Fruit fly (Drosophila melanogaster) whole organism, embryonic: Measurements from ENCODE around the gene dUTPase.
A peak's percentile ranks its signal among the peaks of the same experiment; 100 is the strongest.

Experiments
- Bteb2 ChIP-seq: fragments of 200-800 bp; sonication (Bioruptor generic); optimal IDR thresholded peaks from 2 replicates; lab custom pipeline; 2016; ENCODE audit warnings: missing biosample characterization, missing genetic modification characterization
- CG10267 ChIP-seq: fragments of 200-800 bp; sonication (Bioruptor generic); optimal IDR thresholded peaks from 2 replicates; lab custom pipeline; 2018; ENCODE audit warnings: missing biosample characterization, mild to moderate bottlenecking, missing genetic modification characterization, moderate library complexity
- CG10462 ChIP-seq: fragments of 200-800 bp; sonication (Bioruptor generic); optimal IDR thresholded peaks from 2 replicates; lab custom pipeline; 2016; ENCODE audit warnings: missing biosample characterization, missing genetic modification characterization
- CG10654 ChIP-seq: fragments of 200-800 bp; sonication (Bioruptor generic); optimal IDR thresholded peaks from 2 replicates; lab custom pipeline; 2016; ENCODE audit warnings: missing biosample characterization, missing genetic modification characterization
- CG12391 ChIP-seq: fragments of 200-800 bp; sonication (Bioruptor generic); optimal IDR thresholded peaks from 3 replicates; lab custom pipeline; 2018; ENCODE audit warnings: missing biosample characterization, mild to moderate bottlenecking, missing genetic modification characterization, moderate library complexity
- CG13287 ChIP-seq: fragments of 200-800 bp; sonication (Bioruptor generic); IDR thresholded peaks from 2 replicates; pipeline ENCODE4 v1.3.6; 2022; ENCODE audit warnings: missing biosample characterization, missing genetic modification characterization; ENCODE audit not compliant: partially characterized antibody
- CG14965 ChIP-seq: fragments of 200-800 bp; sonication (Bioruptor generic); optimal IDR thresholded peaks from 2 replicates; lab custom pipeline; 2016; ENCODE audit warnings: missing biosample characterization, missing genetic modification characterization, borderline replicate concordance
- CG16779 ChIP-seq: fragments of 200-800 bp; sonication (Bioruptor generic); IDR thresholded peaks from 2 replicates; pipeline ENCODE4 v1.3.6; 2022; ENCODE audit warnings: missing biosample characterization, missing genetic modification characterization
- CG2678 ChIP-seq: fragments of 200-800 bp; sonication (Bioruptor generic); optimal IDR thresholded peaks from 3 replicates; lab custom pipeline; 2019; ENCODE audit warnings: missing biosample characterization, mild to moderate bottlenecking, missing genetic modification characterization, moderate library complexity
- CG32772 ChIP-seq: fragments of 200-800 bp; sonication (Bioruptor generic); IDR thresholded peaks from 2 replicates; pipeline ENCODE4 v1.3.6; 2022; ENCODE audit warnings: missing biosample characterization, missing genetic modification characterization
- CG33557 ChIP-seq: fragments of 200-800 bp; sonication (Bioruptor generic); optimal IDR thresholded peaks from 2 replicates; lab custom pipeline; 2019; ENCODE audit warnings: missing biosample characterization, mild to moderate bottlenecking, missing genetic modification characterization, moderate library complexity
- CG3407 ChIP-seq: fragments of 200-800 bp; sonication (Bioruptor generic); optimal IDR thresholded peaks from 2 replicates; lab custom pipeline; 2018; ENCODE audit warnings: missing biosample characterization, mild to moderate bottlenecking, missing genetic modification characterization
- CG34224 ChIP-seq: fragments of 200-800 bp; sonication (Bioruptor generic); IDR thresholded peaks from 3 replicates; pipeline ENCODE4 v1.3.6; 2022; ENCODE audit warnings: missing biosample characterization, missing genetic modification characterization; ENCODE audit not compliant: partially characterized antibody
- CG34376 ChIP-seq: fragments of 200-800 bp; sonication (Bioruptor generic); optimal IDR thresholded peaks from 2 replicates; lab custom pipeline; 2018; ENCODE audit warnings: missing biosample characterization, mild to moderate bottlenecking, missing genetic modification characterization
- CG3847 ChIP-seq: fragments of 200-800 bp; sonication (Bioruptor generic); IDR thresholded peaks from 2 replicates; pipeline ENCODE4 v1.3.6; 2022; ENCODE audit warnings: missing biosample characterization, missing genetic modification characterization
- CG3995 ChIP-seq: fragments of 200-800 bp; sonication (Bioruptor generic); optimal IDR thresholded peaks from 3 replicates; lab custom pipeline; 2016; ENCODE audit warnings: missing biosample characterization, missing genetic modification characterization
- CG4360 ChIP-seq: fragments of 200-800 bp; sonication (Bioruptor generic); IDR thresholded peaks from 2 replicates; pipeline ENCODE4 v1.3.6; 2022; ENCODE audit warnings: missing biosample characterization, missing genetic modification characterization
- CG43689 ChIP-seq: fragments of 200-800 bp; sonication (Bioruptor generic); IDR thresholded peaks from 2 replicates; pipeline ENCODE4 v1.3.6; 2022; ENCODE audit warnings: missing biosample characterization, missing genetic modification characterization
- CG4617 ChIP-seq: fragments of 200-800 bp; sonication (Bioruptor generic); optimal IDR thresholded peaks from 3 replicates; lab custom pipeline; 2016; ENCODE audit warnings: missing biosample characterization, missing genetic modification characterization, borderline replicate concordance
- CG7271 ChIP-seq: fragments of 200-800 bp; sonication (Bioruptor generic); optimal IDR thresholded peaks from 2 replicates; lab custom pipeline; 2018; ENCODE audit warnings: missing biosample characterization, mild to moderate bottlenecking, missing genetic modification characterization, moderate library complexity
- CG7786 ChIP-seq: fragments of 200-800 bp; sonication (Bioruptor generic); optimal IDR thresholded peaks from 2 replicates; lab custom pipeline; 2016; ENCODE audit warnings: missing biosample characterization, missing genetic modification characterization
- CG8388 ChIP-seq: fragments of 200-800 bp; sonication (Bioruptor generic); optimal IDR thresholded peaks from 2 replicates; lab custom pipeline; 2019; ENCODE audit warnings: missing biosample characterization, mild to moderate bottlenecking, missing genetic modification characterization, moderate library complexity
- D19B ChIP-seq: fragments of 200-800 bp; sonication (Bioruptor generic); optimal IDR thresholded peaks from 2 replicates; lab custom pipeline; 2017; ENCODE audit warnings: missing biosample characterization, mild to moderate bottlenecking, missing genetic modification characterization
- Dp ChIP-seq: fragments of 200-800 bp; sonication (Bioruptor generic); optimal IDR thresholded peaks from 2 replicates; lab custom pipeline; 2018; ENCODE audit warnings: missing biosample characterization, mild to moderate bottlenecking, missing genetic modification characterization, moderate library complexity
- HHEX ChIP-seq: fragments of 200-800 bp; sonication (Bioruptor generic); optimal IDR thresholded peaks from 3 replicates; lab custom pipeline; 2017; ENCODE audit warnings: missing biosample characterization, mild to moderate bottlenecking, missing genetic modification characterization, missing genetic modification reagents
- HLH54F ChIP-seq: fragments of 200-800 bp; sonication (Bioruptor generic); optimal IDR thresholded peaks from 3 replicates; lab custom pipeline; 2016; ENCODE audit warnings: missing biosample characterization, missing genetic modification characterization
- HLHmδ ChIP-seq: fragments of 200-800 bp; sonication (Bioruptor generic); optimal IDR thresholded peaks from 2 replicates; lab custom pipeline; 2018; ENCODE audit warnings: missing biosample characterization, mild to moderate bottlenecking, missing genetic modification characterization, moderate library complexity
- Hand ChIP-seq: fragments of 200-800 bp; sonication (Bioruptor generic); optimal IDR thresholded peaks from 2 replicates; lab custom pipeline; 2017; ENCODE audit warnings: mild to moderate bottlenecking, missing biosample characterization, missing genetic modification reagents, missing genetic modification characterization
- Sry-β ChIP-seq: fragments of 200-800 bp; sonication (Bioruptor generic); optimal IDR thresholded peaks from 2 replicates; lab custom pipeline; 2018; ENCODE audit warnings: missing biosample characterization, mild to moderate bottlenecking, missing genetic modification characterization, moderate library complexity
- Stat92E ChIP-seq, 3 experiments: fragments of >200 bp in 2 of 3; fragments of 200-800 bp in 1 of 3; sonication (Bioruptor generic) in 1 of 3; optimal IDR thresholded peaks; 2 replicates each; lab custom pipeline; 2017 to 2019; ENCODE audit warnings: missing biosample characterization in 3 of 3, missing genetic modification characterization in 3 of 3, mild to moderate bottlenecking in 1 of 3, moderate library complexity in 1 of 3
- ap ChIP-seq: fragments of 200-800 bp; sonication (Bioruptor generic); IDR thresholded peaks from 2 replicates; pipeline ENCODE4 v1.3.6; 2022; ENCODE audit warnings: missing biosample characterization, missing genetic modification characterization
- crol ChIP-seq: fragments of 200-800 bp; sonication (Bioruptor generic); IDR thresholded peaks from 2 replicates; pipeline ENCODE4 v1.3.6; 2022; ENCODE audit warnings: missing biosample characterization, missing genetic modification characterization
- fd102C ChIP-seq: fragments of 200-800 bp; sonication (Bioruptor generic); optimal IDR thresholded peaks from 2 replicates; lab custom pipeline; 2018; ENCODE audit warnings: missing biosample characterization, mild to moderate bottlenecking, missing genetic modification characterization, moderate library complexity
- gfzf ChIP-seq: fragments of 200-800 bp; sonication (Bioruptor generic); optimal IDR thresholded peaks from 2 replicates; lab custom pipeline; 2016; ENCODE audit warnings: missing biosample characterization, mild to moderate bottlenecking, missing genetic modification characterization, moderate library complexity
- knrl ChIP-seq: fragments of 200-800 bp; sonication (Bioruptor generic); IDR thresholded peaks from 3 replicates; pipeline ENCODE4 v1.3.6; 2022; ENCODE audit warnings: missing biosample characterization, missing genetic modification characterization; ENCODE audit not compliant: partially characterized antibody
- luna ChIP-seq: fragments of 200-800 bp; sonication (Bioruptor generic); optimal IDR thresholded peaks from 2 replicates; lab custom pipeline; 2016; ENCODE audit warnings: missing biosample characterization, missing genetic modification characterization
- pzg ChIP-seq: fragments of 200-800 bp; sonication (Bioruptor generic); optimal IDR thresholded peaks from 3 replicates; lab custom pipeline; 2018; ENCODE audit warnings: missing biosample characterization, mild to moderate bottlenecking, missing genetic modification characterization, moderate library complexity
- scrt ChIP-seq: fragments of 200-800 bp; sonication (Bioruptor generic); optimal IDR thresholded peaks from 2 replicates; lab custom pipeline; 2018; ENCODE audit warnings: missing biosample characterization, mild to moderate bottlenecking, missing genetic modification characterization, moderate library complexity
- sens-2 ChIP-seq: fragments of 200-800 bp; sonication (Bioruptor generic); IDR thresholded peaks from 2 replicates; pipeline ENCODE4 v1.3.6; 2022; ENCODE audit warnings: missing biosample characterization, missing genetic modification characterization
- shn ChIP-seq: fragments of 200-800 bp; sonication (Bioruptor generic); optimal IDR thresholded peaks from 3 replicates; lab custom pipeline; 2016; ENCODE audit warnings: missing biosample characterization, missing genetic modification characterization
- slou ChIP-seq: fragments of 200-800 bp; sonication (Bioruptor generic); optimal IDR thresholded peaks from 3 replicates; lab custom pipeline; 2016; ENCODE audit warnings: missing biosample characterization, missing genetic modification characterization
- sob ChIP-seq: fragments of 200-800 bp; sonication (Bioruptor generic); IDR thresholded peaks from 2 replicates; pipeline ENCODE4 v1.3.6; 2022; ENCODE audit warnings: missing biosample characterization, missing genetic modification characterization
- sqz ChIP-seq: fragments of 200-800 bp; sonication (Bioruptor generic); optimal IDR thresholded peaks from 3 replicates; lab custom pipeline; 2018; ENCODE audit warnings: missing biosample characterization, mild to moderate bottlenecking, missing genetic modification characterization
- stwl ChIP-seq: fragments of 200-800 bp; sonication (Bioruptor generic); optimal IDR thresholded peaks from 3 replicates; lab custom pipeline; 2018; ENCODE audit warnings: missing biosample characterization, mild to moderate bottlenecking, missing genetic modification characterization, moderate library complexity
- tin ChIP-seq: fragments of 200-800 bp; sonication (Bioruptor generic); optimal IDR thresholded peaks from 3 replicates; lab custom pipeline; 2016; ENCODE audit warnings: missing biosample characterization, missing genetic modification characterization
- unc-4 ChIP-seq: fragments of 200-800 bp; sonication (Bioruptor generic); IDR thresholded peaks from 2 replicates; pipeline ENCODE4 v1.3.6; 2022; ENCODE audit warnings: missing biosample characterization, missing genetic modification characterization; ENCODE audit not compliant: partially characterized antibody
- vfl ChIP-seq: fragments of 200-800 bp; sonication (Bioruptor generic); optimal IDR thresholded peaks from 2 replicates; lab custom pipeline; 2016; ENCODE audit warnings: missing biosample characterization, missing genetic modification characterization
- zfh1 ChIP-seq: fragments of 200-800 bp; sonication (Bioruptor generic); IDR thresholded peaks from 3 replicates; pipeline ENCODE4 v1.3.6; 2022; ENCODE audit warnings: missing biosample characterization, missing genetic modification characterization

The dUTPase gene

DNA sequence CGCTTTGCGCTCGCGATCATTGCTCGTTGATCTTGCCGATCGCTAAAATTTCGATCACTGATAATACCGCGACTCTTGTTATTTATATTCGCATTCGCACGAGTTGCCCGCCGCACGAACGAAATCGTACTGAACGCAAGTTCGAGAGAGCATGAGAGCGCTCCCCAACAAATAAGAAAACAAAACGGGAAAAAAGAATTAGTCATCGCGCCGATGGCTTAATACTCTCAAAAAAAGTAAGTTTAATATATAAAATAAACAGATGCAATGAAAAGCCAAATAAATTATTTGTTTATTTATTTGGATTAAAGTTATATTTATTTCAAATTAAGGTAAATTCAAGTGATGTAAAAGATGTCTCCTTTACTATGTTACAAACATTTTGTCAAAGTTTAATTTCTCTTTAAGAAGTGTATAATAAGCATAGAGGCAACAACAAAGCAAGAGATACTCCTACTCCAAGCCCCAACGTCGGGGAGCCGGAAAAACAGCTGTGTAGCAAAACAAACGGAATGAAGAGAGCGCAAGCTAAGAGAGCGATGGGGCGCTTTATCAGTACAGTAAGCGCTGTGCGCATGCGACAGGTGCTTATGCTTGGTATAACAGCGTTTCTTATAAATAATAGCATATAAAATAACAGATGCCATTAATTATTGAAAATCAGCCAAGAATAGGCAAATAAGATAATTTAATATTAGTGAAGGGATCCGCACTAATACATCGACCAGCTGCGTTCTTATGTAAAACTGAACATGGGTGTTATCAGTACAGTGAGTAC is 46.4 kb downstream of the dUTPase start (continued):
- TF ChIP-seq luna (GFP tag; lab: Kevin White, UChicago) (no peak), Dp (no peak), CG4617 (GFP tag; lab: Kevin White, UChicago) (peak; percentile 53), unc-4 (GFP tag; lab: Robert Waterston, UW) (no peak), HHEX (peak; percentile 65), CG2678 (tag; lab: Kevin White, UChicago) (peak; percentile 90), gfzf (no peak), CG14965 (GFP tag; lab: Kevin White, UChicago) (no peak), Stat92E (GFP tag; optimal IDR thresholded peaks at IDR 0.05; lab: Kevin White, UChicago) (peak in 1 of 3 experiments; percentile 9), CG8388 (GFP tag; lab: Kevin White, UChicago) (peak; percentile 71), CG33557 (peak; percentile 67), CG16779 (no peak), sob (GFP tag; lab: Robert Waterston, UW) (peak; percentile 62), CG10654 (GFP tag; lab: Kevin White, UChicago) (peak; percentile 31), stwl (tag; lab: Kevin White, UChicago) (no peak), ap (GFP tag; lab: Robert Waterston, UW) (peak; percentile 60), CG10462 (GFP tag; lab: Kevin White, UChicago) (peak; percentile 74), shn (GFP tag; lab: Kevin White, UChicago) (peak; percentile 68), HLHmδ (GFP tag; lab: Kevin White, UChicago) (no peak), CG10267 (tag; lab: Kevin White, UChicago) (peak; percentile 84), vfl (GFP tag; lab: Kevin White, UChicago) (peak; percentile 26), sqz (GFP tag; lab: Kevin White, UChicago) (peak; percentile 52), CG34376 (GFP tag; lab: Kevin White, UChicago) (peak; percentile 53), knrl (no peak), crol (GFP tag; lab: Robert Waterston, UW) (peak; percentile 6; the same call in 1 of the 2 replicates), D19B (peak; percentile 5), CG34224 (GFP tag; lab: Robert Waterston, UW) (no peak), tin (GFP tag; lab: Kevin White, UChicago) (peak; percentile 55), CG32772 (GFP tag; lab: Robert Waterston, UW) (peak; percentile 63), Hand (GFP tag; lab: Kevin White, UChicago) (no peak), pzg (GFP tag; lab: Kevin White, UChicago) (no peak), CG3407 (peak; percentile 59), CG7271 (no peak), CG12391 (tag; lab: Kevin White, UChicago) (peak; percentile 67), Sry-β (GFP tag; lab: Kevin White, UChicago) (no peak), CG3847 (GFP tag; lab: Robert Waterston, UW) (peak; percentile 80), CG4360 (no peak), CG13287 (peak; percentile 26; the same call in 1 of the 2 replicates), sens-2 (no peak), scrt (GFP tag; lab: Kevin White, UChicago) (peak; percentile 53), CG43689 (GFP tag; lab: Robert Waterston, UW) (peak; percentile 57), CG3995 (no peak), fd102C (GFP tag; lab: Kevin White, UChicago) (no peak), slou (no peak), CG7786 (peak; percentile 58), HLH54F (GFP tag; lab: Kevin White, UChicago) (peak; percentile 63), Bteb2 (GFP tag; lab: Kevin White, UChicago) (peak; percentile 57), zfh1 (peak; percentile 68; the same call in 2 of the 3 replicates)
